Fruit fly (Drosophila melanogaster) whole organism, embryonic: Measurements from ENCODE around the gene CG17300.

ENCODE experiments used
- CG10565 ChIP-seq: fragments of 200-800 bp; sonication (Bioruptor generic); optimal IDR thresholded peaks from 3 replicates; lab custom pipeline; 2016; ENCODE audit warnings: missing biosample characterization, mild to moderate bottlenecking, missing genetic modification characterization
- CG11723 ChIP-seq: fragments of 200-800 bp; sonication (Bioruptor generic); optimal IDR thresholded peaks from 2 replicates; lab custom pipeline; 2017; ENCODE audit warnings: missing biosample characterization, mild to moderate bottlenecking, missing genetic modification characterization
- CG14441 ChIP-seq: fragments of 200-800 bp; sonication (Bioruptor generic); IDR thresholded peaks from 2 replicates; pipeline ENCODE4 v1.3.6; 2022; ENCODE audit warnings: missing biosample characterization, missing genetic modification characterization
- CG1529 ChIP-seq: fragments of 200-800 bp; sonication (Bioruptor generic); optimal IDR thresholded peaks from 3 replicates; lab custom pipeline; 2018; ENCODE audit warnings: missing biosample characterization, missing genetic modification characterization
- CG15479 ChIP-seq: fragments of 200-800 bp; sonication (Bioruptor generic); optimal IDR thresholded peaks from 3 replicates; lab custom pipeline; 2019; ENCODE audit warnings: missing biosample characterization, mild to moderate bottlenecking, missing genetic modification characterization, moderate library complexity
- CG15696 ChIP-seq: fragments of 200-800 bp; sonication (Bioruptor generic); optimal IDR thresholded peaks from 2 replicates; lab custom pipeline; 2019; ENCODE audit warnings: missing biosample characterization, mild to moderate bottlenecking, missing genetic modification characterization, moderate library complexity
- CG16813 ChIP-seq: fragments of 200-800 bp; sonication (Bioruptor generic); IDR thresholded peaks from 3 replicates; pipeline ENCODE4 v1.3.6; 2022; ENCODE audit warnings: missing biosample characterization, missing genetic modification characterization; ENCODE audit not compliant: partially characterized antibody
- CG17568 ChIP-seq: fragments of 200-800 bp; sonication (Bioruptor generic); optimal IDR thresholded peaks from 2 replicates; lab custom pipeline; 2018; ENCODE audit warnings: missing biosample characterization, mild to moderate bottlenecking, missing genetic modification characterization, moderate library complexity
- CG18599 ChIP-seq: fragments of 200-800 bp; sonication (Bioruptor generic); optimal IDR thresholded peaks from 3 replicates; lab custom pipeline; 2017; ENCODE audit warnings: missing biosample characterization, missing genetic modification characterization, mild to moderate bottlenecking, moderate library complexity, missing genetic modification reagents
- CG3847 ChIP-seq: fragments of 200-800 bp; sonication (Bioruptor generic); IDR thresholded peaks from 2 replicates; pipeline ENCODE4 v1.3.6; 2022; ENCODE audit warnings: missing biosample characterization, missing genetic modification characterization
- CG6765 ChIP-seq: fragments of 200-800 bp; sonication (Bioruptor generic); optimal IDR thresholded peaks from 3 replicates; lab custom pipeline; 2017; ENCODE audit warnings: missing biosample characterization, mild to moderate bottlenecking, missing genetic modification characterization
- CG6813 ChIP-seq: fragments of 200-800 bp; sonication (Bioruptor generic); optimal IDR thresholded peaks from 2 replicates; lab custom pipeline; 2017; ENCODE audit warnings: missing biosample characterization, missing genetic modification characterization, mild to moderate bottlenecking, moderate library complexity, missing genetic modification reagents
- CG7271 ChIP-seq: fragments of 200-800 bp; sonication (Bioruptor generic); optimal IDR thresholded peaks from 2 replicates; lab custom pipeline; 2018; ENCODE audit warnings: missing biosample characterization, mild to moderate bottlenecking, missing genetic modification characterization, moderate library complexity
- CG7372 ChIP-seq: fragments of 200-800 bp; sonication (Bioruptor generic); IDR thresholded peaks from 2 replicates; pipeline ENCODE4 v1.3.6; 2022; ENCODE audit warnings: missing biosample characterization, missing genetic modification characterization
- CG8281 ChIP-seq: fragments of 200-800 bp; sonication (Bioruptor generic); optimal IDR thresholded peaks from 2 replicates; lab custom pipeline; 2018; ENCODE audit warnings: missing biosample characterization, mild to moderate bottlenecking, missing genetic modification characterization, moderate library complexity
- CG8478 ChIP-seq: fragments of >200 bp; optimal IDR thresholded peaks from 2 replicates; lab custom pipeline; 2018
- CG8765 ChIP-seq: fragments of 200-800 bp; sonication (Bioruptor generic); IDR thresholded peaks from 2 replicates; pipeline ENCODE4 v1.3.6; 2022; ENCODE audit warnings: missing biosample characterization, missing genetic modification characterization
- CG9215 ChIP-seq: fragments of 200-800 bp; sonication (Bioruptor generic); IDR thresholded peaks from 2 replicates; pipeline ENCODE4 v1.3.6; 2022; ENCODE audit warnings: missing biosample characterization, missing genetic modification characterization
- CkIIα-i1 ChIP-seq: fragments of 200-800 bp; sonication (Bioruptor generic); IDR thresholded peaks from 2 replicates; pipeline ENCODE4 v1.3.6; 2022; ENCODE audit warnings: missing biosample characterization, missing genetic modification characterization
- D ChIP-seq, 2 experiments: fragments of 200-800 bp in 1 of 2; fragments of >200 bp in 1 of 2; sonication (Bioruptor generic) in 1 of 2; optimal IDR thresholded peaks; 2 replicates in 1 of 2; 3 replicates in 1 of 2; lab custom pipeline; 2017; ENCODE audit warnings: mild to moderate bottlenecking in 1 of 2, missing biosample characterization in 1 of 2, missing genetic modification characterization in 1 of 2, missing genetic modification reagents in 1 of 2
- Ets65A ChIP-seq: fragments of 200-800 bp; sonication (Bioruptor generic); peaks from one replicate; lab custom pipeline; 2016; ENCODE audit warnings: missing biosample characterization, missing genetic modification characterization
- HmgD ChIP-seq: fragments of 200-800 bp; sonication (Bioruptor generic); optimal IDR thresholded peaks from 3 replicates; lab custom pipeline; 2016; ENCODE audit warnings: missing biosample characterization, missing genetic modification characterization
- Mrtf ChIP-seq: fragments of 200-800 bp; sonication (Bioruptor generic); IDR thresholded peaks from 3 replicates; pipeline ENCODE4 v1.3.6; 2022; ENCODE audit warnings: missing biosample characterization, missing genetic modification characterization
- Xbp1 ChIP-seq: fragments of 200-800 bp; sonication (Bioruptor generic); optimal IDR thresholded peaks from 3 replicates; lab custom pipeline; 2016; ENCODE audit warnings: missing biosample characterization, mild to moderate bottlenecking, missing genetic modification characterization
- Xrp1 ChIP-seq: fragments of 200-800 bp; sonication (Bioruptor generic); IDR thresholded peaks from 2 replicates; pipeline ENCODE4 v1.3.6; 2022; ENCODE audit warnings: missing biosample characterization, missing genetic modification characterization
- ara ChIP-seq: fragments of 200-800 bp; sonication (Bioruptor generic); IDR thresholded peaks from 2 replicates; pipeline ENCODE4 v1.3.6; 2022; ENCODE audit warnings: missing biosample characterization, missing genetic modification characterization
- bbx ChIP-seq: fragments of 200-800 bp; sonication (Bioruptor generic); IDR thresholded peaks from 2 replicates; pipeline ENCODE4 v1.3.6; 2022; ENCODE audit warnings: missing biosample characterization, missing genetic modification characterization; ENCODE audit not compliant: partially characterized antibody
- cad ChIP-seq: fragments of >200 bp; optimal IDR thresholded peaks from 2 replicates; lab custom pipeline; 2017; ENCODE audit warnings: missing biosample characterization, missing genetic modification characterization
- cg ChIP-seq: fragments of 200-800 bp; sonication (Bioruptor generic); optimal IDR thresholded peaks from 3 replicates; lab custom pipeline; 2019; ENCODE audit warnings: missing biosample characterization, mild to moderate bottlenecking, missing genetic modification characterization, moderate library complexity
- crol ChIP-seq: fragments of 200-800 bp; sonication (Bioruptor generic); IDR thresholded peaks from 2 replicates; pipeline ENCODE4 v1.3.6; 2022; ENCODE audit warnings: missing biosample characterization, missing genetic modification characterization
- danr ChIP-seq: fragments of 200-800 bp; sonication (Bioruptor generic); IDR thresholded peaks from 2 replicates; pipeline ENCODE4 v1.3.6; 2022; ENCODE audit warnings: missing biosample characterization, missing genetic modification characterization
- dmrt11E ChIP-seq: fragments of 200-800 bp; sonication (Bioruptor generic); optimal IDR thresholded peaks from 3 replicates; lab custom pipeline; 2018; ENCODE audit warnings: missing biosample characterization, mild to moderate bottlenecking, missing genetic modification characterization, moderate library complexity
- hb ChIP-seq: fragments of 200-800 bp; sonication (Bioruptor generic); IDR thresholded peaks from 3 replicates; pipeline ENCODE4 v1.3.6; 2022; ENCODE audit warnings: missing biosample characterization, missing genetic modification characterization; ENCODE audit not compliant: partially characterized antibody
- nerfin-1 ChIP-seq: fragments of 200-800 bp; sonication (Bioruptor generic); optimal IDR thresholded peaks from 3 replicates; lab custom pipeline; 2019; ENCODE audit warnings: missing biosample characterization, mild to moderate bottlenecking, missing genetic modification characterization, moderate library complexity
- oc ChIP-seq: fragments of 200-800 bp; sonication (Bioruptor generic); optimal IDR thresholded peaks from 2 replicates; lab custom pipeline; 2018; ENCODE audit warnings: missing biosample characterization, mild to moderate bottlenecking, missing genetic modification characterization, moderate library complexity
- sens ChIP-seq: fragments of 200-800 bp; sonication (Bioruptor generic); peaks from one replicate; lab custom pipeline; 2016; ENCODE audit warnings: missing biosample characterization, missing genetic modification characterization
- sens-2 ChIP-seq: fragments of 200-800 bp; sonication (Bioruptor generic); IDR thresholded peaks from 2 replicates; pipeline ENCODE4 v1.3.6; 2022; ENCODE audit warnings: missing biosample characterization, missing genetic modification characterization
- tll ChIP-seq, 2 experiments: fragments of 200-800 bp in 1 of 2; fragments of >200 bp in 1 of 2; sonication (Bioruptor generic) in 1 of 2; optimal IDR thresholded peaks; 2 replicates each; lab custom pipeline; 2017 to 2019; ENCODE audit warnings: missing biosample characterization in 2 of 2, missing genetic modification characterization in 2 of 2, mild to moderate bottlenecking in 1 of 2, moderate library complexity in 1 of 2
- twi ChIP-seq: fragments of 200-800 bp; optimal IDR thresholded peaks from 2 replicates; lab custom pipeline; 2019; ENCODE audit warnings: missing biosample characterization, mild to moderate bottlenecking, missing genetic modification characterization, moderate library complexity
- z ChIP-seq: fragments of 200-800 bp; sonication (Bioruptor generic); IDR thresholded peaks from 3 replicates; pipeline ENCODE4 v1.3.6; 2022; ENCODE audit warnings: missing biosample characterization, missing genetic modification characterization
- zen ChIP-seq: fragments of 200-800 bp; sonication (Bioruptor generic); optimal IDR thresholded peaks from 3 replicates; lab custom pipeline; 2018; ENCODE audit warnings: missing biosample characterization, mild to moderate bottlenecking, missing genetic modification characterization, moderate library complexity

The CG17300 gene

dm6 chr3L:13084477-13084876, 2.6 kb downstream of the CG17300 start (continued):
- TF ChIP-seq crol (GFP tag; lab: Robert Waterston, UW), result 0 out of 2 replicates have a peak, but pooled peaks have one; percentile 22
- TF ChIP-seq oc (tag; lab: Kevin White, UChicago), result peak; percentile 69
- TF ChIP-seq nerfin-1, result peak; percentile 18
- TF ChIP-seq bbx (GFP tag; lab: Robert Waterston, UW), result peak; percentile 12; the same call in 1 of the 2 replicates
- TF ChIP-seq CG8765 (GFP tag; lab: Robert Waterston, UW), result no peak
- TF ChIP-seq sens-2, result no peak
- peak; percentile 61 for TF ChIP-seq CG17568
- no peak for TF ChIP-seq CG9215 (GFP tag; lab: Robert Waterston, UW)
- no peak for TF ChIP-seq CG11723 (GFP tag; lab: Kevin White, UChicago)
- TF ChIP-seq CG15696 (tag; lab: Kevin White, UChicago), result no peak
- TF ChIP-seq Mrtf, result no peak
- TF ChIP-seq twi, result peak; percentile 97
- no peak for TF ChIP-seq hb (GFP tag; lab: Robert Waterston, UW)
- no peak for TF ChIP-seq CG3847 (GFP tag; lab: Robert Waterston, UW)
- TF ChIP-seq CG7372 (GFP tag; lab: Robert Waterston, UW), result no peak

dm6 chr3L:13083432-13083831, 3.7 kb downstream of the CG17300 start:
- TF ChIP-seq sens (peak; percentile 14), danr (GFP tag; lab: Robert Waterston, UW) (no peak), ara (0 out of 2 replicates have a peak, but pooled peaks have one; percentile 18), oc (tag; lab: Kevin White, UChicago) (peak; percentile 92)

- TF ChIP-seq CG7271 (tag; lab: Kevin White, UChicago) (peak; percentile 61), CG15479 (GFP tag; lab: Kevin White, UChicago) (peak; percentile 16), CG16813 (GFP tag; lab: Robert Waterston, UW) (no peak), HmgD (GFP tag; lab: Kevin White, UChicago) (no peak), CkIIα-i1 (no peak), CG8281 (tag; lab: Kevin White, UChicago) (no peak), D (optimal IDR thresholded peaks at IDR 0.05; lab: Kevin White, UChicago) (peak; percentile 98), D (GFP tag; optimal IDR thresholded peaks at IDR 0.05; lab: Kevin White, UChicago) (no peak), CG10565 (GFP tag; lab: Kevin White, UChicago) (no peak), zen (tag; lab: Kevin White, UChicago) (peak; percentile 91), cad (GFP tag; lab: Kevin White, UChicago) (peak; percentile 95), tll (GFP tag; optimal IDR thresholded peaks at IDR 0.05; lab: Kevin White, UChicago) (peak in 1 of 2 experiments; percentile 97), cg (GFP tag; lab: Kevin White, UChicago) (no peak), CG8478 (lab: Kevin White, UChicago) (peak; percentile 63)
Observed at dm6 chr3L:13081284-13081937, 5.7 kb downstream of the CG17300 start.

- TF ChIP-seq sens (peak; percentile 75), Xbp1 (no peak), z (GFP tag; lab: Robert Waterston, UW) (no peak), CG8478 (lab: Kevin White, UChicago) (peak; percentile 41), CG6813 (GFP tag; lab: Kevin White, UChicago) (no peak), CG6765 (no peak), Ets65A (GFP tag; lab: Kevin White, UChicago) (peak; percentile 60), dmrt11E (tag; lab: Kevin White, UChicago) (no peak), CG18599 (GFP tag; lab: Kevin White, UChicago) (peak; percentile 1), Xrp1 (GFP tag; lab: Robert Waterston, UW) (no peak), CG14441 (GFP tag; lab: Robert Waterston, UW) (no peak), CG1529 (GFP tag; lab: Kevin White, UChicago) (no peak)
- TF ChIP-seq, all 482 proteins: peak for 4
Observed at dm6 chr3L:13080418-13080817, 6.7 kb downstream of the CG17300 start.
